Worm (Caenorhabditis elegans) whole organism, young adult: ENCODE measurements around the gene E04D5.5.

Experiments used
- B0035.1 ChIP-seq: sonication (generic microtip); optimal IDR thresholded peaks from 2 replicates; lab custom pipeline; 2016; ENCODE audit warnings: missing genetic modification characterization, mild to moderate bottlenecking, missing compliant biosample characterization, missing genotype, missing genetic modification reagents
- C06A6.2 ChIP-seq: fragments of 200-800 bp; sonication (Bioruptor generic); conservative IDR thresholded peaks from 2 replicates; pipeline ENCODE4 v1.3.6; 2022; ENCODE audit warnings: missing genetic modification characterization, missing compliant biosample characterization
- F10E7.11 ChIP-seq: sonication (generic microtip); optimal IDR thresholded peaks from 2 replicates; lab custom pipeline; 2017; ENCODE audit warnings: mild to moderate bottlenecking, missing genetic modification characterization, moderate library complexity, missing compliant biosample characterization
- F52B5.7 ChIP-seq: sonication (generic microtip); optimal IDR thresholded peaks from 2 replicates; lab custom pipeline; 2016; ENCODE audit warnings: mild to moderate bottlenecking, missing genetic modification characterization, missing compliant biosample characterization
- F55B11.4 ChIP-seq: sonication (generic microtip); optimal IDR thresholded peaks from 2 replicates; lab custom pipeline; 2016; ENCODE audit warnings: missing compliant biosample characterization, missing genetic modification characterization, borderline replicate concordance; ENCODE audit not compliant: insufficient read depth
- K11D2.4 ChIP-seq: fragments of 200-800 bp; sonication (Bioruptor generic); IDR thresholded peaks from 2 replicates; pipeline ENCODE4 v1.3.6; 2022; ENCODE audit warnings: missing genetic modification reagents, missing genetic modification characterization, missing compliant biosample characterization
- T26A5.8 ChIP-seq: sonication (generic microtip); optimal IDR thresholded peaks from 2 replicates; lab custom pipeline; 2016; ENCODE audit warnings: missing genetic modification characterization, missing compliant biosample characterization
- Y53F4B.3 ChIP-seq: fragments of 200-800 bp; sonication (Bioruptor generic); IDR thresholded peaks from 2 replicates; pipeline ENCODE4 v1.3.6; 2022; ENCODE audit warnings: missing genetic modification reagents, missing genetic modification characterization, missing compliant biosample characterization
- Y79H2A.3 ChIP-seq: fragments of 200-800 bp; sonication (Bioruptor generic); conservative IDR thresholded peaks from 2 replicates; pipeline ENCODE4 v1.3.6; 2022; ENCODE audit warnings: missing genetic modification reagents, missing genetic modification characterization, missing compliant biosample characterization
- akir-1 ChIP-seq: fragments of 200-800 bp; sonication (Bioruptor generic); optimal IDR thresholded peaks from 2 replicates; lab custom pipeline; 2018; ENCODE audit warnings: mild to moderate bottlenecking, missing genetic modification characterization, moderate library complexity, missing compliant biosample characterization
- ama-1 ChIP-seq, 3 experiments: fragments of 150-350 bp in 1 of 3; sonication (generic microtip) in 2 of 3; optimal IDR thresholded peaks; 2 replicates each; lab custom pipeline; 2014 to 2018; ENCODE audit warnings: missing biosample characterization in 2 of 3, missing genetic modification characterization in 2 of 3, missing genetic modification reagents in 2 of 3
- attf-6 ChIP-seq: fragments of 200-800 bp; sonication (Bioruptor generic); IDR thresholded peaks from 2 replicates; pipeline ENCODE4 v1.3.6; 2022; ENCODE audit warnings: missing genetic modification reagents, missing genetic modification characterization, missing compliant biosample characterization
- bed-1 ChIP-seq: fragments of 200-800 bp; sonication (Bioruptor generic); IDR thresholded peaks from 2 replicates; pipeline ENCODE4 v1.3.6; 2022; ENCODE audit warnings: missing genetic modification reagents, missing genetic modification characterization, missing compliant biosample characterization
- cebp-2 ChIP-seq: fragments of 200-800 bp; sonication (Bioruptor generic); IDR thresholded peaks from 2 replicates; pipeline ENCODE4 v1.3.6; 2022; ENCODE audit warnings: missing genetic modification characterization, missing compliant biosample characterization
- ceh-58 ChIP-seq: fragments of 200-800 bp; sonication (Bioruptor generic); IDR thresholded peaks from 2 replicates; pipeline ENCODE4 v1.3.6; 2022; ENCODE audit warnings: missing genetic modification characterization, missing compliant biosample characterization
- ceh-79 ChIP-seq: sonication (generic microtip); optimal IDR thresholded peaks from 2 replicates; lab custom pipeline; 2017; ENCODE audit warnings: mild to moderate bottlenecking, missing genetic modification characterization, missing compliant biosample characterization
- ceh-91 ChIP-seq: fragments of 200-800 bp; sonication (Bioruptor generic); IDR thresholded peaks from 2 replicates; pipeline ENCODE4 v1.3.6; 2022; ENCODE audit warnings: missing genetic modification reagents, missing genetic modification characterization, missing compliant biosample characterization
- die-1 ChIP-seq: sonication (generic microtip); optimal IDR thresholded peaks from 2 replicates; lab custom pipeline; 2016; ENCODE audit warnings: missing genotype, mild to moderate bottlenecking, missing genetic modification characterization, missing compliant biosample characterization
- dpff-1 ChIP-seq: sonication (generic microtip); optimal IDR thresholded peaks from 2 replicates; lab custom pipeline; 2017; ENCODE audit warnings: mild to moderate bottlenecking, missing genetic modification characterization, missing compliant biosample characterization
- egl-18 ChIP-seq: fragments of 200-800 bp; sonication (Bioruptor generic); IDR thresholded peaks from 2 replicates; pipeline ENCODE4 v1.3.6; 2022; ENCODE audit warnings: missing genetic modification reagents, missing genetic modification characterization, missing compliant biosample characterization
- ets-4 ChIP-seq: fragments of 200-800 bp; sonication (Bioruptor generic); optimal IDR thresholded peaks from 2 replicates; lab custom pipeline; 2018; ENCODE audit warnings: mild to moderate bottlenecking, missing genetic modification characterization, missing compliant biosample characterization
- fkh-3 ChIP-seq: sonication (generic microtip); optimal IDR thresholded peaks from 2 replicates; lab custom pipeline; 2016; ENCODE audit warnings: mild to moderate bottlenecking, missing genetic modification characterization, missing compliant biosample characterization
- hlh-12 ChIP-seq: sonication (generic microtip); optimal IDR thresholded peaks from 2 replicates; lab custom pipeline; 2016; ENCODE audit warnings: missing genetic modification characterization, missing compliant biosample characterization
- hmg-1.2 ChIP-seq: fragments of 200-800 bp; sonication (Bioruptor generic); IDR thresholded peaks from 2 replicates; pipeline ENCODE4 v1.3.6; 2022; ENCODE audit warnings: missing genetic modification reagents, missing genetic modification characterization, missing compliant biosample characterization
- hsf-1 ChIP-seq: fragments of 200-800 bp; sonication (Bioruptor generic); IDR thresholded peaks from 2 replicates; pipeline ENCODE4 v1.3.6; 2022; ENCODE audit warnings: missing genetic modification reagents, missing genetic modification characterization, missing compliant biosample characterization
- lag-1 ChIP-seq: fragments of 200-800 bp; sonication (Bioruptor generic); IDR thresholded peaks from 2 replicates; pipeline ENCODE4 v1.3.6; 2022; ENCODE audit warnings: missing genetic modification reagents, missing genetic modification characterization, missing compliant biosample characterization
- lin-54 ChIP-seq: fragments of 200-800 bp; sonication (Bioruptor generic); optimal IDR thresholded peaks from 2 replicates; lab custom pipeline; 2018; ENCODE audit warnings: mild to moderate bottlenecking, missing genetic modification characterization, missing compliant biosample characterization
- lir-1 ChIP-seq: fragments of 200-800 bp; sonication (Bioruptor generic); conservative IDR thresholded peaks from 2 replicates; pipeline ENCODE4 v1.3.6; 2022; ENCODE audit warnings: missing genetic modification reagents, missing genetic modification characterization, missing compliant biosample characterization
- madf-6 ChIP-seq: fragments of 200-800 bp; sonication (Bioruptor generic); IDR thresholded peaks from 2 replicates; pipeline ENCODE4 v1.3.6; 2022; ENCODE audit warnings: missing genetic modification reagents, missing genetic modification characterization, missing compliant biosample characterization
- mes-4 ChIP-seq: sonication (generic microtip); optimal IDR thresholded peaks from 2 replicates; lab custom pipeline; 2016; ENCODE audit warnings: missing genotype, missing genetic modification characterization, missing compliant biosample characterization
- nfya-1 ChIP-seq: sonication (generic microtip); optimal IDR thresholded peaks from 2 replicates; lab custom pipeline; 2017; ENCODE audit warnings: antibody characterized with exemption, missing compliant biosample characterization, missing genetic modification characterization, borderline replicate concordance; ENCODE audit not compliant: insufficient read depth
- nfyb-1 ChIP-seq: fragments of 200-800 bp; sonication (Bioruptor generic); IDR thresholded peaks from 2 replicates; pipeline ENCODE4 v1.3.6; 2022; ENCODE audit warnings: missing genetic modification reagents, missing genetic modification characterization, missing compliant biosample characterization
- nhr-179 ChIP-seq: sonication (generic microtip); optimal IDR thresholded peaks from 2 replicates; lab custom pipeline; 2016; ENCODE audit warnings: mild to moderate bottlenecking, missing genetic modification characterization, missing compliant biosample characterization
- nhr-80 ChIP-seq: sonication (generic microtip); optimal IDR thresholded peaks from 2 replicates; lab custom pipeline; 2016; ENCODE audit warnings: missing genetic modification characterization, missing compliant biosample characterization
- repo-1 ChIP-seq: sonication (generic microtip); optimal IDR thresholded peaks from 2 replicates; lab custom pipeline; 2017; ENCODE audit warnings: mild to moderate bottlenecking, missing genetic modification characterization, missing compliant biosample characterization
- rpc-1 ChIP-seq, 2 experiments: fragments of 150-350 bp in 1 of 2; sonication (generic microtip) in 1 of 2; optimal IDR thresholded peaks; 2 replicates each; lab custom pipeline; 2014 to 2018; ENCODE audit warnings: missing biosample characterization in 1 of 2, missing genetic modification characterization in 1 of 2, missing genetic modification reagents in 1 of 2, missing genotype in 1 of 2
- snpc-1.1 ChIP-seq: sonication (generic microtip); optimal IDR thresholded peaks from 2 replicates; lab custom pipeline; 2017; ENCODE audit warnings: missing genetic modification characterization, mild to moderate bottlenecking, missing compliant biosample characterization, antibody characterized with exemption, moderate library complexity, missing genotype, missing genetic modification reagents; ENCODE audit not compliant: insufficient read depth
- snpc-3.4 ChIP-seq: sonication (generic microtip); optimal IDR thresholded peaks from 2 replicates; lab custom pipeline; 2017; ENCODE audit warnings: missing genetic modification characterization, mild to moderate bottlenecking, missing compliant biosample characterization, antibody characterized with exemption, moderate library complexity, missing genotype, missing genetic modification reagents
- snpc-4 ChIP-seq, 5 experiments: fragments of 150-350 bp in 1 of 5; sonication (generic microtip) in 4 of 5; optimal IDR thresholded peaks; 2 replicates each; lab custom pipeline; 2014 to 2018; ENCODE audit warnings: missing genetic modification characterization in 5 of 5, missing biosample characterization in 3 of 5, antibody characterized with exemption in 2 of 5, mild to moderate bottlenecking in 2 of 5, missing compliant biosample characterization in 2 of 5, missing genotype in 2 of 5, moderate library complexity in 2 of 5, missing genetic modification reagents in 1 of 5
- somi-1 ChIP-seq: fragments of 200-800 bp; sonication (Bioruptor generic); optimal IDR thresholded peaks from 2 replicates; lab custom pipeline; 2018; ENCODE audit warnings: mild to moderate bottlenecking, missing genetic modification characterization, missing compliant biosample characterization
- sptf-2 ChIP-seq: fragments of 200-800 bp; sonication (Bioruptor generic); optimal IDR thresholded peaks from 2 replicates; lab custom pipeline; 2018; ENCODE audit warnings: mild to moderate bottlenecking, missing genetic modification characterization, missing compliant biosample characterization
- tbp1 ChIP-seq: fragments of 200-800 bp; sonication (Bioruptor generic); optimal IDR thresholded peaks from 2 replicates; lab custom pipeline; 2018; ENCODE audit warnings: mild to moderate bottlenecking, missing genetic modification characterization, missing compliant biosample characterization
- tbx-9 ChIP-seq: sonication (generic microtip); optimal IDR thresholded peaks from 2 replicates; lab custom pipeline; 2016; ENCODE audit warnings: borderline replicate concordance, missing genetic modification characterization, inconsistent platforms, missing compliant biosample characterization
- tlf-1 ChIP-seq: fragments of 200-800 bp; sonication (Bioruptor generic); optimal IDR thresholded peaks from 2 replicates; lab custom pipeline; 2018; ENCODE audit warnings: mild to moderate bottlenecking, missing genetic modification characterization, missing compliant biosample characterization
- unc-130 ChIP-seq: sonication (generic microtip); optimal IDR thresholded peaks from 2 replicates; lab custom pipeline; 2016; ENCODE audit warnings: missing genetic modification reagents, missing genetic modification characterization, missing compliant biosample characterization
- xnd-1 ChIP-seq: sonication (generic microtip); optimal IDR thresholded peaks from 2 replicates; lab custom pipeline; 2016; ENCODE audit warnings: missing genotype, missing genetic modification reagents, missing genetic modification characterization, missing compliant biosample characterization
- ztf-18 ChIP-seq: sonication (generic microtip); optimal IDR thresholded peaks from 2 replicates; lab custom pipeline; 2016; ENCODE audit warnings: missing genotype, mild to moderate bottlenecking, missing genetic modification characterization, missing compliant biosample characterization
- ztf-3 ChIP-seq: fragments of 200-800 bp; sonication (Bioruptor generic); optimal IDR thresholded peaks from 2 replicates; lab custom pipeline; 2018; ENCODE audit warnings: mild to moderate bottlenecking, missing genetic modification characterization, missing compliant biosample characterization

E04D5.5 gene

ce11 chrII:10450335-10450734 is 39.2 kb downstream of the E04D5.5 start (continued):
- no peak for TF ChIP-seq F52B5.7 (tag; lab: Kevin White, UChicago)
- peak; percentile 86 for TF ChIP-seq repo-1 (tag; lab: Kevin White, UChicago)
- no peak for TF ChIP-seq egl-18 (GFP tag; lab: Robert Waterston, UW)
- TF ChIP-seq snpc-4 (GFP tag; optimal IDR thresholded peaks at IDR 0.05; lab: Kevin White, UChicago): no peak
- no peak for TF ChIP-seq snpc-4 (tag; optimal IDR thresholded peaks at IDR 0.05; lab: Kevin White, UChicago)
- TF ChIP-seq lir-1 (GFP tag; lab: Robert Waterston, UW): no peak
- TF ChIP-seq bed-1 (GFP tag; lab: Robert Waterston, UW): no peak
- peak; percentile 34; the same call in 1 of the 2 replicates for TF ChIP-seq madf-6 (GFP tag; lab: Robert Waterston, UW)
- no peak for TF ChIP-seq B0035.1 (tag; lab: Kevin White, UChicago)
- TF ChIP-seq T26A5.8 (tag; lab: Kevin White, UChicago): no peak
- TF ChIP-seq K11D2.4 (GFP tag; lab: Robert Waterston, UW): no peak; the same call in 1 of the 2 replicates
- no peak for TF ChIP-seq rpc-1 (optimal IDR thresholded peaks at IDR 0.05; lab: Kevin White, UChicago)
- no peak for TF ChIP-seq rpc-1 (tag; optimal IDR thresholded peaks at IDR 0.05; lab: Kevin White, UChicago)
- TF ChIP-seq C06A6.2 (GFP tag; lab: Robert Waterston, UW): 0 out of 2 replicates have a peak, but pooled peaks have one; percentile 22
- no peak for TF ChIP-seq nhr-179 (tag; lab: Kevin White, UChicago)
- no peak for TF ChIP-seq cebp-2 (GFP tag; lab: Robert Waterston, UW)
- no peak for TF ChIP-seq somi-1 (GFP tag; lab: Kevin White, UChicago)
- TF ChIP-seq sptf-2 (GFP tag; lab: Kevin White, UChicago): no peak
- no peak for TF ChIP-seq tbp1 (GFP tag; lab: Kevin White, UChicago)
- no peak for TF ChIP-seq nhr-80 (tag; lab: Kevin White, UChicago)
- TF ChIP-seq F55B11.4 (tag; lab: Kevin White, UChicago): no peak
- no peak for TF ChIP-seq snpc-1.1 (tag; lab: Kevin White, UChicago)
- no peak for TF ChIP-seq snpc-3.4
- TF ChIP-seq ceh-91 (GFP tag; lab: Robert Waterston, UW): no peak
- no peak for TF ChIP-seq lag-1 (GFP tag; lab: Robert Waterston, UW)
- TF ChIP-seq Y79H2A.3 (GFP tag; lab: Robert Waterston, UW): peak; percentile 61; the same call in 1 of the 2 replicates
- TF ChIP-seq xnd-1: no peak
- no peak for TF ChIP-seq dpff-1 (tag; lab: Kevin White, UChicago)
- TF ChIP-seq hsf-1 (GFP tag; lab: Robert Waterston, UW): 0 out of 2 replicates have a peak, but pooled peaks have one; percentile 26
- TF ChIP-seq unc-130: no peak
- peak; percentile 57 for TF ChIP-seq ama-1 (optimal IDR thresholded peaks at IDR 0.05; lab: Kevin White, UChicago)
- TF ChIP-seq ama-1 (GFP tag; optimal IDR thresholded peaks at IDR 0.05; lab: Kevin White, UChicago): no peak
- no peak for TF ChIP-seq ztf-3 (GFP tag; lab: Kevin White, UChicago)
- TF ChIP-seq die-1 (tag; lab: Kevin White, UChicago): no peak
- TF ChIP-seq nfyb-1: peak; percentile 66; the same call in 1 of the 2 replicates
- no peak for TF ChIP-seq ceh-58 (GFP tag; lab: Robert Waterston, UW)
- TF ChIP-seq fkh-3 (tag; lab: Kevin White, UChicago): no peak
- no peak for TF ChIP-seq mes-4 (tag; lab: Kevin White, UChicago)
- TF ChIP-seq tbx-9 (tag; lab: Kevin White, UChicago): no peak
- no peak for TF ChIP-seq ceh-79 (tag; lab: Kevin White, UChicago)
- TF ChIP-seq ets-4: no peak
- TF ChIP-seq lin-54: no peak
- no peak for TF ChIP-seq Y53F4B.3 (GFP tag; lab: Robert Waterston, UW)
- no peak for TF ChIP-seq tlf-1 (GFP tag; lab: Kevin White, UChicago)
- TF ChIP-seq akir-1: no peak
- TF ChIP-seq F10E7.11 (tag; lab: Kevin White, UChicago): no peak
- TF ChIP-seq attf-6: no peak
- TF ChIP-seq ztf-18 (tag; lab: Kevin White, UChicago): no peak
- TF ChIP-seq hlh-12 (tag; lab: Kevin White, UChicago): no peak
- no peak for TF ChIP-seq hmg-1.2 (GFP tag; lab: Robert Waterston, UW)
- no peak for TF ChIP-seq nfya-1 (tag; lab: Kevin White, UChicago)
